Fruit fly (Drosophila melanogaster): ENCODE results near the gene dsx.

The dsx gene

DNA sequence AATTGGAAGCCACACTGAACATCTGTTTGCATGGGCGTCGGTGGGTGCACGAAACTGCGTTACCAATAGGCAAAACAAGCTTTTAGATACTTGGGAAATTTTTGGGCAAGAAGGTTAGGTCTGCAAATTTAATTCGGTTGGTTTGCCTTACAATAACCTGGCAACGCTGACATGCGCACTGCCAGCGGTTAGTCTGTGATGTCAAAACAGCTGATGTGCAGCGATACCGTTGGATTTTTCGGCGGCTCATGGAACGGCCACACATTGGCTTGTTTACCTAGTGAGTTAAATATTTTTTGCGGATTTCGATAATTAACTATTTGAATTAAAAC lies 80.4 kb downstream of the dsx start, which contains the start of gene ArgRS-m:
ArgRS-m (plus strand) TSS at position 187 of the 332 bp plus-strand sequence.
- TF ChIP-seq dsx (GFP tag; optimal IDR thresholded peaks at IDR 0.05; ENCODE audit: poor library complexity, severe bottlenecking) (no peak), CG31627 (GFP tag; optimal IDR thresholded peaks at IDR 0.05) (peak; percentile 72), CG34406 (GFP tag; optimal IDR thresholded peaks at IDR 0.05) (peak; percentile 53), pdm3 (GFP tag; optimal IDR thresholded peaks at IDR 0.05) (peak; percentile 67), CG9139 (GFP tag; optimal IDR thresholded peaks at IDR 0.05) (no peak), salr (GFP tag; optimal IDR thresholded peaks at IDR 0.05) (peak in 1 of 2 experiments; percentile 13), Sox14 (GFP tag; optimal IDR thresholded peaks at IDR 0.05) (peak; percentile 80), dac (GFP tag; optimal IDR thresholded peaks at IDR 0.05) (peak; percentile 19), fd59A (GFP tag; optimal IDR thresholded peaks at IDR 0.05) (no peak), CG10631 (GFP tag; optimal IDR thresholded peaks at IDR 0.05) (peak; percentile 71), Sox102F (GFP tag; optimal IDR thresholded peaks at IDR 0.05) (peak; percentile 12), CG11902 (GFP tag; optimal IDR thresholded peaks at IDR 0.05) (peak; percentile 15), CG6792 (GFP tag; optimal IDR thresholded peaks at IDR 0.05) (no peak), Ets96B (tag; optimal IDR thresholded peaks at IDR 0.05) (peak; percentile 11), esn (GFP tag; optimal IDR thresholded peaks at IDR 0.05) (peak; percentile 73), Lpt (GFP tag; optimal IDR thresholded peaks at IDR 0.05) (no peak), CG3032 (tag; optimal IDR thresholded peaks at IDR 0.05) (peak; percentile 30), CG6276 (GFP tag; optimal IDR thresholded peaks at IDR 0.05) (no peak), Blimp-1 (GFP tag; optimal IDR thresholded peaks at IDR 0.05) (no peak), Ets21C (GFP tag; optimal IDR thresholded peaks at IDR 0.05) (peak; percentile 41), CG11762 (GFP tag; optimal IDR thresholded peaks at IDR 0.05; ENCODE audit: insufficient read depth) (no peak), CG3919 (GFP tag; optimal IDR thresholded peaks at IDR 0.05) (peak; percentile 61), CG32006 (GFP tag; optimal IDR thresholded peaks at IDR 0.05) (peak; percentile 64), Met (GFP tag; optimal IDR thresholded peaks at IDR 0.05) (peak; percentile 67), Hr39 (GFP tag; optimal IDR thresholded peaks at IDR 0.05) (peak; percentile 75), ss (GFP tag; optimal IDR thresholded peaks at IDR 0.05) (peak in 1 of 2 experiments; percentile 34), Eip78C (GFP tag) (peak; percentile 79), spab (GFP tag; optimal IDR thresholded peaks at IDR 0.05) (no peak), acj6 (GFP tag; optimal IDR thresholded peaks at IDR 0.05) (peak; percentile 72), Gug (GFP tag; IDR thresholded peaks at IDR 0.05) (no peak), CG1621 (tag; optimal IDR thresholded peaks at IDR 0.05) (peak; percentile 19), fd85E (GFP tag; optimal IDR thresholded peaks at IDR 0.05) (no peak), CG15336 (GFP tag; IDR thresholded peaks at IDR 0.05) (peak; percentile 74), net (GFP tag; optimal IDR thresholded peaks at IDR 0.05) (peak; percentile 48), fkh (GFP tag; optimal IDR thresholded peaks at IDR 0.05) (peak; percentile 96), CG10669 (GFP tag; optimal IDR thresholded peaks at IDR 0.05) (peak; percentile 15), CG6808 (GFP tag; optimal IDR thresholded peaks at IDR 0.05) (peak; percentile 33), CG8319 (GFP tag; optimal IDR thresholded peaks at IDR 0.05) (peak; percentile 41), CG4318 (GFP tag; optimal IDR thresholded peaks at IDR 0.05) (peak; percentile 10), vri (GFP tag; optimal IDR thresholded peaks at IDR 0.05) (peak; percentile 16), Smox (GFP tag; optimal IDR thresholded peaks at IDR 0.05) (peak; percentile 60), CG6163 (GFP tag; IDR thresholded peaks at IDR 0.05) (peak; percentile 75), topi (GFP tag; optimal IDR thresholded peaks at IDR 0.05) (peak; percentile 59), achi (GFP tag; optimal IDR thresholded peaks at IDR 0.05) (peak; percentile 59), CG11294 (GFP tag; IDR thresholded peaks at IDR 0.05) (peak; percentile 30; the same call in 1 of the 2 replicates), CG8119 (GFP tag; IDR thresholded peaks at IDR 0.05) (peak; percentile 39; the same call in 1 of the 3 replicates), svp (GFP tag) (peak; percentile 83), Hr38 (GFP tag; optimal IDR thresholded peaks at IDR 0.05) (no peak), Eip75B (GFP tag; optimal IDR thresholded peaks at IDR 0.05) (peak; percentile 67), CG6854 (GFP tag; optimal IDR thresholded peaks at IDR 0.05) (no peak), OdsH (GFP tag; optimal IDR thresholded peaks at IDR 0.05) (peak; percentile 70), Hr4 (GFP tag; optimal IDR thresholded peaks at IDR 0.05) (peak; percentile 79)
